Worm (Caenorhabditis elegans) whole organism, L2 larva: ENCODE data around the gene Y46D2A.3.

Experiments
- R02D3.7 ChIP-seq: fragments of 150-350 bp; optimal IDR thresholded peaks from 2 replicates; lab custom pipeline; 2014; ENCODE audit warnings: missing biosample characterization, missing genetic modification characterization
- Y55F3AM.14 ChIP-seq: fragments of 200-800 bp; sonication (Bioruptor generic); optimal IDR thresholded peaks from 2 replicates; lab custom pipeline; 2018; ENCODE audit warnings: mild to moderate bottlenecking, missing genetic modification characterization, missing compliant biosample characterization
- alr-1 ChIP-seq: fragments of 150-350 bp; optimal IDR thresholded peaks from 2 replicates; lab custom pipeline; 2014; ENCODE audit warnings: missing biosample characterization, missing genetic modification characterization
- blmp-1 ChIP-seq: sonication (generic microtip); optimal IDR thresholded peaks from 2 replicates; lab custom pipeline; 2017; ENCODE audit warnings: missing genetic modification characterization, mild to moderate bottlenecking, missing compliant biosample characterization, antibody characterized with exemption, moderate library complexity; ENCODE audit not compliant: insufficient read depth
- ceh-82 ChIP-seq: fragments of 150-350 bp; optimal IDR thresholded peaks from 2 replicates; lab custom pipeline; 2014; ENCODE audit warnings: missing biosample characterization, missing genetic modification characterization
- crh-2 ChIP-seq: sonication (generic microtip); optimal IDR thresholded peaks from 2 replicates; lab custom pipeline; 2017; ENCODE audit warnings: missing biosample characterization, missing genetic modification characterization
- egl-27 ChIP-seq: sonication (generic microtip); optimal IDR thresholded peaks from 3 replicates; lab custom pipeline; 2017; ENCODE audit warnings: missing biosample characterization, missing genetic modification reagents, missing genetic modification characterization
- elt-1 ChIP-seq: fragments of 150-350 bp; optimal IDR thresholded peaks from 2 replicates; lab custom pipeline; 2014; ENCODE audit warnings: missing biosample characterization, missing genetic modification characterization
- lin-11 ChIP-seq: fragments of 150-350 bp; sonication (generic microtip); optimal IDR thresholded peaks from 2 replicates; lab custom pipeline; 2014; ENCODE audit warnings: missing biosample characterization, missing genetic modification characterization, inconsistent platforms, mixed read lengths
- lin-13 ChIP-seq: fragments of 150-350 bp; optimal IDR thresholded peaks from 2 replicates; lab custom pipeline; 2014; ENCODE audit warnings: missing biosample characterization, missing genetic modification reagents, missing genetic modification characterization
- lsy-2 ChIP-seq, 2 experiments: fragments of 150-350 bp in 1 of 2; sonication (generic microtip) in 1 of 2; optimal IDR thresholded peaks; 2 replicates each; lab custom pipeline; 2014 to 2017; ENCODE audit warnings: missing biosample characterization in 2 of 2, missing genetic modification characterization in 2 of 2
- mab-5 ChIP-seq: fragments of 150-350 bp; optimal IDR thresholded peaks from 2 replicates; lab custom pipeline; 2014; ENCODE audit warnings: missing biosample characterization, missing genetic modification characterization
- mbf-1 ChIP-seq: sonication (generic microtip); optimal IDR thresholded peaks from 2 replicates; lab custom pipeline; 2017; ENCODE audit warnings: missing biosample characterization, missing genetic modification characterization
- mdl-1 ChIP-seq, 2 experiments: fragments of 150-350 bp in 1 of 2; sonication (generic microtip) in 1 of 2; optimal IDR thresholded peaks; 2 replicates each; lab custom pipeline; 2017; ENCODE audit warnings: missing biosample characterization in 2 of 2, missing genetic modification characterization in 2 of 2
- nhr-10 ChIP-seq: sonication (generic microtip); optimal IDR thresholded peaks from 2 replicates; lab custom pipeline; 2017; ENCODE audit warnings: missing biosample characterization, missing genetic modification characterization
- nhr-11 ChIP-seq: fragments of 150-350 bp; optimal IDR thresholded peaks from 2 replicates; lab custom pipeline; 2014; ENCODE audit warnings: missing biosample characterization, missing genetic modification characterization
- nhr-12 ChIP-seq: fragments of 150-350 bp; optimal IDR thresholded peaks from 2 replicates; lab custom pipeline; 2014; ENCODE audit warnings: missing biosample characterization, missing genetic modification characterization
- nhr-21 ChIP-seq: fragments of 150-350 bp; optimal IDR thresholded peaks from 2 replicates; lab custom pipeline; 2014; ENCODE audit warnings: missing biosample characterization, missing genetic modification characterization
- nhr-25 ChIP-seq: fragments of 150-350 bp; sonication (generic microtip); optimal IDR thresholded peaks from 3 replicates; lab custom pipeline; 2014; ENCODE audit warnings: missing biosample characterization, missing genetic modification characterization
- nhr-6 ChIP-seq: fragments of 150-350 bp; optimal IDR thresholded peaks from 2 replicates; lab custom pipeline; 2014; ENCODE audit warnings: missing biosample characterization, missing genetic modification characterization
- peb-1 ChIP-seq: fragments of 150-350 bp; optimal IDR thresholded peaks from 2 replicates; lab custom pipeline; 2014; ENCODE audit warnings: missing biosample characterization, missing genetic modification characterization
- sem-4 ChIP-seq: fragments of 150-350 bp; optimal IDR thresholded peaks from 2 replicates; lab custom pipeline; 2014; ENCODE audit warnings: missing biosample characterization, missing genetic modification reagents, missing genetic modification characterization
- sma-3 ChIP-seq: sonication (generic microtip); optimal IDR thresholded peaks from 2 replicates; lab custom pipeline; 2016; ENCODE audit warnings: missing genetic modification reagents, missing genetic modification characterization, missing compliant biosample characterization
- snpc-4 ChIP-seq: fragments of 150-350 bp; optimal IDR thresholded peaks from 2 replicates; lab custom pipeline; 2014; ENCODE audit warnings: missing biosample characterization, missing genetic modification characterization
- unc-39 ChIP-seq: fragments of 150-350 bp; optimal IDR thresholded peaks from 2 replicates; lab custom pipeline; 2014; ENCODE audit warnings: missing biosample characterization, missing genetic modification characterization
- unc-55 ChIP-seq: fragments of 150-350 bp; sonication (generic microtip); optimal IDR thresholded peaks from 3 replicates; lab custom pipeline; 2014; ENCODE audit warnings: missing biosample characterization, missing genetic modification reagents, missing genetic modification characterization
- unc-62 ChIP-seq: fragments of 150-350 bp; optimal IDR thresholded peaks from 2 replicates; lab custom pipeline; 2014; ENCODE audit warnings: missing biosample characterization, missing genetic modification reagents, missing genetic modification characterization
- zag-1 ChIP-seq: fragments of 150-350 bp; optimal IDR thresholded peaks from 2 replicates; lab custom pipeline; 2014; ENCODE audit warnings: missing biosample characterization, missing genetic modification characterization
- ztf-1 ChIP-seq: fragments of 200-800 bp; sonication (Bioruptor generic); conservative IDR thresholded peaks from 2 replicates; pipeline ENCODE4 v1.3.6; 2022; ENCODE audit warnings: missing genetic modification characterization, missing compliant biosample characterization
- ztf-11 ChIP-seq: sonication (generic microtip); optimal IDR thresholded peaks from 2 replicates; lab custom pipeline; 2017; ENCODE audit warnings: missing biosample characterization, missing genetic modification characterization

The Y46D2A.3 gene

ce11 chrII:3341989-3342388 lies 15.0 kb upstream of the Y46D2A.3 start, which contains the start of gene F14D2.11:
Gene F14D2.11 (minus strand): TSS chrII:3342089.
- TF ChIP-seq peb-1 (tag; lab: Kevin White, UChicago) (no peak), lsy-2 (tag; optimal IDR thresholded peaks at IDR 0.05; lab: Kevin White, UChicago) (no peak), snpc-4 (no peak), ztf-11 (tag; lab: Kevin White, UChicago) (no peak)

ce11 chrII:3340818-3341217 lies 13.8 kb upstream of the Y46D2A.3 start:
- no peak for TF ChIP-seq crh-2 (tag; lab: Kevin White, UChicago)
- TF ChIP-seq nhr-12, result no peak
- no peak for TF ChIP-seq ztf-1 (GFP tag; lab: Robert Waterston, UW)
- TF ChIP-seq ceh-82 (tag; lab: Kevin White, UChicago), result no peak
- no peak for TF ChIP-seq nhr-21 (tag; lab: Kevin White, UChicago)
- no peak for TF ChIP-seq nhr-6 (tag; lab: Kevin White, UChicago)
- no peak for TF ChIP-seq unc-55 (GFP tag; lab: Kevin White, UChicago)
- TF ChIP-seq sma-3 (GFP tag; lab: Kevin White, UChicago), result no peak
- no peak for TF ChIP-seq nhr-25
- TF ChIP-seq mab-5 (tag; lab: Kevin White, UChicago), result no peak
- no peak for TF ChIP-seq lin-11 (tag; lab: Kevin White, UChicago)
- no peak for TF ChIP-seq lsy-2 (tag; optimal IDR thresholded peaks at IDR 0.05; lab: Kevin White, UChicago)
- no peak for TF ChIP-seq zag-1
- no peak for TF ChIP-seq Y55F3AM.14 (GFP tag; lab: Kevin White, UChicago)
- TF ChIP-seq unc-62 (GFP tag; lab: Kevin White, UChicago), result no peak
- no peak for TF ChIP-seq lin-13 (GFP tag; lab: Kevin White, UChicago)
- no peak for TF ChIP-seq mdl-1 (tag; optimal IDR thresholded peaks at IDR 0.05; lab: Kevin White, UChicago)

DNA sequence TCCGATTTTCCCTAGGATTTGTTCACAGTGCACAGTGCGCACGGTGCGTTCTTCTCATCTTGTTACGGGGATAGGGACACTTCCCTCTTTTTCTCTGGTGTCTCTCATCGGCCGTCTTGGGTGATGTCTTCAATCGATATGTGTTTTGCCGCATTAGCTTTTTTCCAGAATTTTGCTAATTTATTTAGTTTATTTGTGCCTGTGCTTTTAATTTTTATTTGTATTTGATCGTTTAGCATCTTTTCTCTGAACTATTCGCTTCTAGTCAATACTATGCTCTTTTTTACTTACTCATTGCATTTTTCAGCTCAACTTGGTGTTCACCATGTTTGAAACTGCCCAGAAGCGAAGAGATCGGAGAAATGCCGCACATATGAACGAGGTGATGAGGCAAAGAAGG lies 13.2 kb upstream of the Y46D2A.3 start, which contains the start of gene F14D2.5:
TSS of gene F14D2.5 (plus strand) at position 301 of the 400 bp plus-strand sequence.
- TF ChIP-seq peb-1 (tag; lab: Kevin White, UChicago) (no peak), nhr-10 (tag; lab: Kevin White, UChicago) (no peak), blmp-1 (no peak), unc-55 (GFP tag; lab: Kevin White, UChicago) (no peak)
- TF ChIP-seq, all 48 proteins: peak for 0

ce11 chrII:3338556-3338955 lies 11.6 kb upstream of the Y46D2A.3 start, which contains the start of gene F14D2.7:
Gene F14D2.7 (minus strand): TSS chrII:3338656.
- TF ChIP-seq elt-1 (tag; lab: Kevin White, UChicago) (no peak), alr-1 (tag; lab: Kevin White, UChicago) (no peak), nhr-12 (no peak), sem-4 (tag; lab: Kevin White, UChicago) (no peak), zag-1 (no peak), R02D3.7 (tag; lab: Kevin White, UChicago) (no peak)

DNA sequence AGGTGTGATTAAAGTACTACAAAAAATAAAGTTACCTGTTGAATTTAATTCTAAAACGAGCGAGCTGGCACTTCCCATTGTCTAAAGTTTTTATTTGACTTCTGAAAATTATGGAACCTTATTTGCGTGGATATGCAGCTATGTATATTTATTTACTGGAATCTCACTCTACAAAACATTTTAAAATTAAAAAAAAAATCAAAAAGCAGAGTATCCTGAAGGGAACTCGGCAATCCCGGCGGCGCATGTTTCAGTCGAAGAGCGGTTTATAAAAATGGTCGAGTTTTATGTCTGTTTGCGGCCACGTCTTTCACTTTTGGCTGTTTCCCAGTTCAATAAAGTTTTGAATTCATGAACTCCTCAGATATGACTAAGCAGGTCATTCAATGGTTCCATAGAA lies 10.0 kb upstream of the Y46D2A.3 start, which contains the start of gene F14D2.19:
TSS of gene F14D2.19 (minus strand) at position 101 of the 400 bp plus-strand sequence.
- TF ChIP-seq peb-1 (tag; lab: Kevin White, UChicago) (no peak), unc-39 (tag; lab: Kevin White, UChicago) (no peak), nhr-11 (tag; lab: Kevin White, UChicago) (no peak), egl-27 (tag; lab: Kevin White, UChicago) (no peak)
- TF ChIP-seq, all 48 proteins: peak for 0

DNA sequence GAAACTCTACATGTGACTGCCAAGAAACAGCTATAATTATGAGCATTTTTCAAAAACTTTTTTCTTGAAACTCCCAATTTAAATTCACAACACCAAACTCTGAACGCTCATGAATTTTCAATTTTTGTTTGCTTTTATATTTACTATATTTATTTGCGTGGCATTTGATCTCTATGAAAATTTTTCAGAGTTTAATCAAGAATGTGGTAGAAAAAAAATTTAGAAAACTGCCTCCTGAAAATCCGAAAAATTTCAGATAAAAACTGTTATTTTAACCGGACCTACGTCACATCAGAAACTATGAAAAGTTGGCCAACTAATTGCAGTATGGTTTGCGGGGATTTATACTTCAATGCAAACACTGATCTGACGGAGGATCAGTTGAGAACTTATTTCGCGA lies 5.0 kb upstream of the Y46D2A.3 start, which contains the start of gene irld-27:
TSS of gene irld-27 (plus strand) at position 301 of the 400 bp plus-strand sequence.
- TF ChIP-seq elt-1 (tag; lab: Kevin White, UChicago), result no peak
- TF ChIP-seq crh-2 (tag; lab: Kevin White, UChicago), result no peak
- TF ChIP-seq peb-1 (tag; lab: Kevin White, UChicago), result no peak
- TF ChIP-seq mbf-1 (tag; lab: Kevin White, UChicago), result no peak
- no peak for TF ChIP-seq zag-1
- no peak for TF ChIP-seq egl-27 (tag; lab: Kevin White, UChicago)
- TF ChIP-seq sem-4 (tag; lab: Kevin White, UChicago), result no peak
- no peak for TF ChIP-seq unc-39 (tag; lab: Kevin White, UChicago)
- no peak for TF ChIP-seq R02D3.7 (tag; lab: Kevin White, UChicago)
- no peak for TF ChIP-seq ztf-1 (GFP tag; lab: Robert Waterston, UW)
- no peak for TF ChIP-seq ceh-82 (tag; lab: Kevin White, UChicago)
- no peak for TF ChIP-seq snpc-4
- no peak for TF ChIP-seq nhr-6 (tag; lab: Kevin White, UChicago)
- no peak for TF ChIP-seq lin-13 (GFP tag; lab: Kevin White, UChicago)
- no peak for TF ChIP-seq mab-5 (tag; lab: Kevin White, UChicago)
- no peak for TF ChIP-seq blmp-1
